Worm (Caenorhabditis elegans) whole organism, L4 larva: Measurements from ENCODE around the gene pks-1.

ENCODE experiments used
- Y75B8A.6 ChIP-seq: fragments of 200-800 bp; sonication (Bioruptor generic); IDR thresholded peaks from 2 replicates; pipeline ENCODE4 v1.3.6; 2022; ENCODE audit warnings: missing genetic modification reagents, missing genetic modification characterization, missing compliant biosample characterization
- aha-1 ChIP-seq: fragments of 150-350 bp; peaks from one replicate; lab custom pipeline; 2014; ENCODE audit warnings: missing biosample characterization, missing genetic modification characterization
- cey-2 ChIP-seq: sonication (generic microtip); optimal IDR thresholded peaks from 3 replicates; lab custom pipeline; 2017; ENCODE audit warnings: missing genetic modification characterization, mild to moderate bottlenecking, missing compliant biosample characterization, antibody characterized with exemption, borderline replicate concordance; ENCODE audit not compliant: insufficient read depth
- daf-16 ChIP-seq, 3 experiments: sonication (generic microtip); optimal IDR thresholded peaks; 2 replicates each; lab custom pipeline; 2016 to 2017; ENCODE audit warnings: missing genetic modification characterization in 3 of 3, missing genetic modification reagents in 3 of 3, mild to moderate bottlenecking in 2 of 3, missing compliant biosample characterization in 2 of 3, missing biosample characterization in 1 of 3, moderate library complexity in 1 of 3
- daf-19 ChIP-seq: fragments of 200-800 bp; sonication (Bioruptor generic); conservative IDR thresholded peaks from 2 replicates; pipeline ENCODE4 v1.3.6; 2022; ENCODE audit warnings: missing genetic modification characterization, missing compliant biosample characterization
- dmd-9 ChIP-seq: fragments of 200-800 bp; sonication (Bioruptor generic); IDR thresholded peaks from 2 replicates; pipeline ENCODE4 v1.3.6; 2022; ENCODE audit warnings: missing genetic modification reagents, missing genetic modification characterization, missing compliant biosample characterization
- dpl-1 ChIP-seq: fragments of 150-350 bp; optimal IDR thresholded peaks from 2 replicates; lab custom pipeline; 2014; ENCODE audit warnings: missing biosample characterization, missing genetic modification reagents, missing genetic modification characterization
- dve-1 ChIP-seq: sonication (generic microtip); optimal IDR thresholded peaks from 2 replicates; lab custom pipeline; 2017; ENCODE audit warnings: antibody characterized with exemption, mild to moderate bottlenecking, missing genetic modification characterization, missing compliant biosample characterization; ENCODE audit not compliant: insufficient read depth
- egl-27 ChIP-seq: sonication (generic microtip); optimal IDR thresholded peaks from 3 replicates; lab custom pipeline; 2017; ENCODE audit warnings: missing biosample characterization, missing genetic modification reagents, missing genetic modification characterization
- fkh-10 ChIP-seq: fragments of 150-350 bp; optimal IDR thresholded peaks from 2 replicates; lab custom pipeline; 2014; ENCODE audit warnings: missing biosample characterization, missing genetic modification reagents, missing genetic modification characterization
- hlh-11 ChIP-seq: fragments of 200-800 bp; sonication (Bioruptor generic); optimal IDR thresholded peaks from 2 replicates; lab custom pipeline; 2018; ENCODE audit warnings: mild to moderate bottlenecking, missing genetic modification characterization, missing compliant biosample characterization
- hlh-30 ChIP-seq: sonication (generic microtip); optimal IDR thresholded peaks from 2 replicates; lab custom pipeline; 2017; ENCODE audit warnings: antibody characterized with exemption, mild to moderate bottlenecking, missing genetic modification characterization, missing compliant biosample characterization; ENCODE audit not compliant: insufficient read depth
- jun-1 ChIP-seq: fragments of 150-350 bp; optimal IDR thresholded peaks from 2 replicates; lab custom pipeline; 2014; ENCODE audit warnings: missing biosample characterization, missing genetic modification reagents, missing genetic modification characterization
- lin-39 ChIP-seq: fragments of 150-350 bp; optimal IDR thresholded peaks from 2 replicates; lab custom pipeline; 2014; ENCODE audit warnings: missing biosample characterization, missing genetic modification reagents, missing genetic modification characterization
- madf-5 ChIP-seq, 2 experiments: fragments of 200-800 bp; sonication (Bioruptor generic); IDR thresholded peaks; 2 replicates each; pipeline ENCODE4 v1.3.6; 2022; ENCODE audit warnings: missing compliant biosample characterization in 2 of 2, missing genetic modification characterization in 2 of 2
- madf-9 ChIP-seq: fragments of 200-800 bp; sonication (Bioruptor generic); conservative IDR thresholded peaks from 2 replicates; pipeline ENCODE4 v1.3.6; 2022; ENCODE audit warnings: missing genetic modification reagents, missing genetic modification characterization, missing compliant biosample characterization
- mxl-3 ChIP-seq: fragments of 200-800 bp; sonication (Bioruptor generic); optimal IDR thresholded peaks from 2 replicates; lab custom pipeline; 2018; ENCODE audit warnings: mild to moderate bottlenecking, missing genetic modification characterization, missing compliant biosample characterization
- nhr-10 ChIP-seq: fragments of 150-350 bp; optimal IDR thresholded peaks from 2 replicates; lab custom pipeline; 2014; ENCODE audit warnings: missing biosample characterization, missing genetic modification characterization
- nhr-11 ChIP-seq: fragments of 150-350 bp; optimal IDR thresholded peaks from 2 replicates; lab custom pipeline; 2014; ENCODE audit warnings: missing biosample characterization, missing genetic modification characterization
- nhr-28 ChIP-seq: fragments of 150-350 bp; optimal IDR thresholded peaks from 2 replicates; lab custom pipeline; 2014; ENCODE audit warnings: missing biosample characterization, missing genetic modification characterization
- nhr-41 ChIP-seq: fragments of 200-800 bp; sonication (Bioruptor generic); IDR thresholded peaks from 2 replicates; pipeline ENCODE4 v1.3.6; 2022; ENCODE audit warnings: missing genetic modification reagents, missing genetic modification characterization, missing compliant biosample characterization
- nhr-76 ChIP-seq: fragments of 150-350 bp; optimal IDR thresholded peaks from 2 replicates; lab custom pipeline; 2014; ENCODE audit warnings: missing biosample characterization, missing genetic modification characterization
- sdz-12 ChIP-seq: fragments of 200-800 bp; sonication (Bioruptor generic); optimal IDR thresholded peaks from 2 replicates; lab custom pipeline; 2018; ENCODE audit warnings: mild to moderate bottlenecking, missing genetic modification characterization, missing compliant biosample characterization
- skn-1 ChIP-seq: fragments of 150-350 bp; optimal IDR thresholded peaks from 2 replicates; lab custom pipeline; 2014; ENCODE audit warnings: missing biosample characterization, missing genetic modification characterization
- tag-97 ChIP-seq: fragments of 200-800 bp; sonication (Bioruptor generic); IDR thresholded peaks from 2 replicates; pipeline ENCODE4 v1.3.6; 2022; ENCODE audit warnings: missing genetic modification characterization, missing compliant biosample characterization
- unc-62 ChIP-seq, 3 experiments: fragments of 150-350 bp in 1 of 3; sonication (generic microtip); optimal IDR thresholded peaks in 2 of 3; peaks in 1 of 3; 1 replicate in 1 of 3; 2 replicates in 2 of 3; lab custom pipeline; 2014 to 2017; ENCODE audit warnings: missing biosample characterization in 3 of 3, missing genetic modification characterization in 3 of 3, missing genetic modification reagents in 3 of 3, missing genotype in 1 of 3
- zag-1 ChIP-seq: fragments of 150-350 bp; optimal IDR thresholded peaks from 2 replicates; lab custom pipeline; 2014; ENCODE audit warnings: missing biosample characterization, missing genetic modification characterization
- ztf-11 ChIP-seq: fragments of 150-350 bp; optimal IDR thresholded peaks from 2 replicates; lab custom pipeline; 2014; ENCODE audit warnings: missing biosample characterization, missing genetic modification characterization
- ztf-7 ChIP-seq: fragments of 150-350 bp; optimal IDR thresholded peaks from 2 replicates; lab custom pipeline; 2014; ENCODE audit warnings: missing biosample characterization, missing genetic modification characterization

Gene pks-1

DNA sequence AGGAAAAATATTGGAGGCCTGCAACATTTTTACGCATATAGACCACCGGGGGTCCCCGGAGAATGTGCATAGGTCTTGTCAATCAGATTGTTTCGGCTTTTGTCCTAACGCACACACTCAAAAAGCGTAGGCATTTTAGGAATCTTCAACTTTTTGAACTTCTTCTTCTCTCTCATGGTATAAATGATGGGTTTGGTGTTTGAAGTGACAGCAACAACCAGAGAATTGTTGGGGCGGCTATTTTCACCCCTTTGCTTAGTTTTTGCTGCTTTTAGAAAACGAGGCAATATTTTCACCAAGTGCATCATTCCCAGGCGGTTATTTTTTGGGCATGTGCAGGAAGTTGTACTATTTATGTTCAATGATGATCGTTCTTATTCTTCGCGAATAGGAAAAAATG is 38.1 kb downstream of the pks-1 start:
- TF ChIP-seq unc-62 (GFP tag; optimal IDR thresholded peaks at IDR 0.05 in 1 of 2; lab: Kevin White, UChicago) (peak in 1 of 2 experiments; percentile 92), unc-62 (tag; optimal IDR thresholded peaks at IDR 0.05; lab: Kevin White, UChicago) (no peak), cey-2 (tag; lab: Kevin White, UChicago) (no peak), skn-1 (tag; lab: Kevin White, UChicago) (no peak)

DNA sequence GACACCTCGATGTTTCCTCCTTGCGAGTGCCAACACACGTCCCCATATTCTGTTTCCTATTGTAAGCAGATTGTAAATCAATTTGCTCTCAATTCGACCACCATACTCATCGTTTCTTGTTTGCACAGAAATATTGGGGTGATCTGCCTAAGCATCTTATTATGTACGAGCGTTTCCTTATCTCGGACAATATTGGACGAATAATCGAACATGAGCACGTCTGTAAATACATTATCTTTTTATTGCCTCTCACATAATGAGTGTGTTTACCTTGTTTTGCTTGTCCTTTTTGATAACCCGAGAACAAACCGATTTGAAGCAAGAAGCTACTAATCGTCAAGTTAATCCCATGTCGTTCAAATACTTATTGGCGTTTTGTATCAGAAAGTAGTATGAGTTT is 41.5 kb downstream of the pks-1 start:
- TF ChIP-seq daf-16 (GFP tag; optimal IDR thresholded peaks at IDR 0.05; lab: Kevin White, UChicago), result no peak
- TF ChIP-seq daf-16 (tag; optimal IDR thresholded peaks at IDR 0.05; lab: Kevin White, UChicago), result peak; percentile 8
- TF ChIP-seq tag-97 (GFP tag; lab: Robert Waterston, UW), result no peak
- no peak for TF ChIP-seq nhr-11 (tag; lab: Kevin White, UChicago)
- peak in 1 of 2 experiments; percentile 97 for TF ChIP-seq unc-62 (GFP tag; optimal IDR thresholded peaks at IDR 0.05 in 1 of 2; lab: Kevin White, UChicago)
- TF ChIP-seq unc-62 (tag; optimal IDR thresholded peaks at IDR 0.05; lab: Kevin White, UChicago), result no peak
- no peak for TF ChIP-seq daf-19 (GFP tag; lab: Robert Waterston, UW)
- TF ChIP-seq sdz-12 (GFP tag; lab: Kevin White, UChicago), result no peak

DNA sequence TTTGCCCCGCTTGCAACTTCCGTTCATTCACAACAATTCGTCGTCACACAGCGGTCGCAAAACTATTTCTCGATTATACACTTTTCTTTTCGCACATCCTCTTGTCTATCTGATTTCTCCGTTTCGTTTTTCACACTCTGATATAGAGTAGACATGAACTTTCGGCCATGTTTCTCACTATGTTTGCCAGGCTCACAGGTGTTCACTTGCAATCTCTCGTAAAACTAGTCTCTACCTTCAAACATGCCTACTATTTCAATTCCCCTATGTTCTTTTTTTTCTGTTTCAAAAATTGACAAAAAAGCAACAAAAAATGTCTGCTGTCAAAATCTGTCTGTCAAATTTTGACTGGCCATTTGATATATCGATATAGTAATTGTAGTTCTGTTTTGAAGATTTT is 43.6 kb downstream of the pks-1 start:
- no peak for TF ChIP-seq egl-27 (tag; lab: Kevin White, UChicago)
- TF ChIP-seq hlh-30 (tag; lab: Kevin White, UChicago), result no peak
- no peak for TF ChIP-seq mxl-3
- TF ChIP-seq Y75B8A.6, result no peak
- TF ChIP-seq aha-1, result peak; percentile 93

DNA sequence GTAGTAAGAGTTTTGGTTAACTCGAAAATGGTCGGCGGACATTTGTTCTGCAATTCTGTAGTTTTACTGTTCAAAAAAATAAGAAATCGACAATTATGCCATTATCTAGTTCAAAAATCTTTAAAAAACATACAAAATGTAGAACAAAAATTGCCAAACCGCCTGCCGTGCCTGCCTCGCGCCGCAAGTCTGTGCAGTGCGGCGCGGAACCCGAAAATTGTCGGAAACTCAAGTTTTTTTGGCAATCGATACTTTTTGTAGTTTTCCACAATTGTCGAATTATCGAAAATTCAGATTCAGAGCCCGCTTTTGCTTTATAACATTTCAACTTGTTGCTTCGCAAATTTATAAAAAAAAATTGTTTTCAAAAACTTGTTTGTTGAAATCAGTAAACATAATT is 44.4 kb downstream of the pks-1 start:
- peak; percentile 81 for TF ChIP-seq aha-1
- TF ChIP-seq ztf-11, result no peak
- 0 out of 4 replicates have a peak, but pooled peaks of 1 of the 2 experiments have one; percentile 10 for TF ChIP-seq madf-5 (GFP tag; IDR thresholded peaks at IDR 0.05; lab: Robert Waterston, UW)

DNA sequence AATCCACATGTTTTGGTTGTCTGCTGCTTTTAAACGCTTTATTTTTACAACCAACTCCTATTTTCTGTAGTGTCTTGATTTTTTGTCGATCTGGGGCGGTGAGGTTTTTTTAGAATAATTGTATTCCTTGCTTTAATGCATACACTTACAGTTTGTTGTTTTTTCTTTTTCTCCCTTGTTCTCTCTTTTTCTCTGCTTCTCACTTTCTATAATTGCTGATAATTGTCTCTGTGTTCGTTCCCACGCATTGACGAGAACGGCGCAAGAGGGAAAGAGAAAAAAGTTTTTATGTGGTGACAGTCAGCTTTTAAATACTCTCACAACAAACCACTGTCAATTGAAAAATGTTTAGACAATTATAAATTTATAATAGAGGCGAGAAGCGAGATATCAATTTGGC is 45.1 kb downstream of the pks-1 start:
- TF ChIP-seq daf-16 (GFP tag; optimal IDR thresholded peaks at IDR 0.05; lab: Kevin White, UChicago), result no peak
- peak; percentile 30 for TF ChIP-seq daf-16 (tag; optimal IDR thresholded peaks at IDR 0.05; lab: Kevin White, UChicago)
- TF ChIP-seq nhr-41 (GFP tag; lab: Robert Waterston, UW), result no peak
- TF ChIP-seq nhr-76 (tag; lab: Kevin White, UChicago), result no peak
- TF ChIP-seq zag-1, result no peak
- TF ChIP-seq unc-62 (GFP tag; optimal IDR thresholded peaks at IDR 0.05 in 1 of 2; lab: Kevin White, UChicago), result peak in 1 of 2 experiments; percentile 45
- TF ChIP-seq unc-62 (tag; optimal IDR thresholded peaks at IDR 0.05; lab: Kevin White, UChicago), result no peak
- peak; percentile 54 for TF ChIP-seq dve-1
- TF ChIP-seq aha-1, result peak; percentile 58
- TF ChIP-seq nhr-28 (tag; lab: Kevin White, UChicago), result peak; percentile 10
- TF ChIP-seq hlh-11 (tag; lab: Kevin White, UChicago), result peak; percentile 2

DNA sequence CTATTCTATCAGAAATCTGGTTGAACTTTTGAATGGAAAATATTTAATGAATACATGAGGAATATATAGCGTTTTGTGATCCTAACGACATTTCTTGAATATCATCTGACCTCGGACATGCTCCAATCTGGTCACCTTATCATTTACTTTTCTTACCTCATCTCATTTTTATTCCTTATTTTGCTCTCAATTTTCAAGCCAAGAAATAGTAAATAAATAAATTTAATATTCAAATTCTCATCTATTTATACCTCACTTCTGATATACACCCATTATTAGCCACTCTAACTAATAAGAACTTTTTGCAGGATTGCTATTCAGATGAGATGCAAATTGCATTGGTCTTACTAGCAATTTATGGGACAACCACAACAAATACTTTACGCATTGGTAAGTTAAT is 47.3 kb downstream of the pks-1 start, which contains the start of gene ddr-1:
ddr-1 (plus strand) TSS at position 301 of the 400 bp plus-strand sequence.
- TF ChIP-seq jun-1 (tag; lab: Kevin White, UChicago) (no peak), sdz-12 (GFP tag; lab: Kevin White, UChicago) (no peak), lin-39 (no peak), fkh-10 (GFP tag; lab: Kevin White, UChicago) (no peak), nhr-10 (tag; lab: Kevin White, UChicago) (no peak), dpl-1 (no peak), dmd-9 (no peak), madf-9 (GFP tag; lab: Robert Waterston, UW) (no peak), ztf-7 (no peak)
